Fruit fly (Drosophila melanogaster): ENCODE results near the gene CG7857.

The CG7857 gene

dm6 chr3L:15532368-15533030 is 27.8 kb upstream of the CG7857 start (continued):
- no peak for TF ChIP-seq Poxn (GFP tag; IDR thresholded peaks at IDR 0.05)
- TF ChIP-seq Hsf (GFP tag; optimal IDR thresholded peaks at IDR 0.05) = peak; percentile 2
- TF ChIP-seq slp2 (GFP tag; optimal IDR thresholded peaks at IDR 0.05) = peak; percentile 15
- peak; percentile 15 for TF ChIP-seq CG7786 (GFP tag; optimal IDR thresholded peaks at IDR 0.05)
- no peak for TF ChIP-seq kay (GFP tag; optimal IDR thresholded peaks at IDR 0.05)
- no peak for TF ChIP-seq CG2875 (GFP tag; optimal IDR thresholded peaks at IDR 0.05)
- no peak for TF ChIP-seq CG12071 (GFP tag; optimal IDR thresholded peaks at IDR 0.05)
- no peak for TF ChIP-seq nerfin-1 (tag; optimal IDR thresholded peaks at IDR 0.05)
- TF ChIP-seq Blimp-1 (GFP tag; optimal IDR thresholded peaks at IDR 0.05) = peak; percentile 34
- TF ChIP-seq GATAe (GFP tag; conservative IDR thresholded peaks at IDR 0.05) = no peak
- no peak for TF ChIP-seq ATbp (GFP tag; optimal IDR thresholded peaks at IDR 0.05)
- TF ChIP-seq CG11398 (GFP tag; optimal IDR thresholded peaks at IDR 0.05) = no peak
- no peak for TF ChIP-seq Nf-YB (GFP tag; optimal IDR thresholded peaks at IDR 0.05)
- peak; percentile 60 to 70 for TF ChIP-seq Trl (optimal IDR thresholded peaks at IDR 0.05)
- TF ChIP-seq Trl (GFP tag; optimal IDR thresholded peaks at IDR 0.05) = peak; percentile 56
- TF ChIP-seq CG3281 (GFP tag; optimal IDR thresholded peaks at IDR 0.05) = peak; percentile 11
- no peak for TF ChIP-seq CG16779 (GFP tag; IDR thresholded peaks at IDR 0.05)
- TF ChIP-seq HLHmδ (GFP tag; optimal IDR thresholded peaks at IDR 0.05) = no peak
- no peak for TF ChIP-seq psq (GFP tag; optimal IDR thresholded peaks at IDR 0.05)
- TF ChIP-seq eyg (GFP tag; optimal IDR thresholded peaks at IDR 0.05) = peak; percentile 21
- peak; percentile 71 for TF ChIP-seq Ptx1 (GFP tag; IDR thresholded peaks at IDR 0.05)
- no peak for TF ChIP-seq vnd (GFP tag; IDR thresholded peaks at IDR 0.05; ENCODE audit: partially characterized antibody)
- TF ChIP-seq Sox102F (GFP tag; optimal IDR thresholded peaks at IDR 0.05) = peak; percentile 26
- TF ChIP-seq CG4730 (GFP tag; IDR thresholded peaks at IDR 0.05) = 0 out of 2 replicates have a peak, but pooled peaks have one; percentile 31
- TF ChIP-seq CG12299 (tag; optimal IDR thresholded peaks at IDR 0.05) = no peak
- no peak for TF ChIP-seq Jarid2 (GFP tag; optimal IDR thresholded peaks at IDR 0.05)
- no peak for TF ChIP-seq bowl (GFP tag; IDR thresholded peaks at IDR 0.05)
- TF ChIP-seq HmgZ (tag; optimal IDR thresholded peaks at IDR 0.05) = peak; percentile 2
- no peak for TF ChIP-seq shn (GFP tag; optimal IDR thresholded peaks at IDR 0.05)
- peak; percentile 54 for TF ChIP-seq ttk (GFP tag; IDR thresholded peaks at IDR 0.05)
- no peak for TF ChIP-seq ato (GFP tag; IDR thresholded peaks at IDR 0.05; ENCODE audit: partially characterized antibody)
- peak; percentile 46 for TF ChIP-seq Rx (GFP tag; IDR thresholded peaks at IDR 0.05)
- no peak for TF ChIP-seq Kr (GFP tag; optimal IDR thresholded peaks at IDR 0.05)
- no peak for TF ChIP-seq ash1 (GFP tag; optimal IDR thresholded peaks at IDR 0.05)
- TF ChIP-seq CG8924 (tag; optimal IDR thresholded peaks at IDR 0.05) = peak; percentile 17
- no peak for TF ChIP-seq CG17359 (tag; optimal IDR thresholded peaks at IDR 0.05)
- no peak for TF ChIP-seq ham (GFP tag; IDR thresholded peaks at IDR 0.05)
- TF ChIP-seq CG6791 (GFP tag; IDR thresholded peaks at IDR 0.05; ENCODE audit: partially characterized antibody) = no peak
- TF ChIP-seq CG2889 (GFP tag; IDR thresholded peaks at IDR 0.05) = no peak
- no peak for TF ChIP-seq CG10565 (GFP tag; optimal IDR thresholded peaks at IDR 0.05)
- no peak for TF ChIP-seq CG14860 (GFP tag; IDR thresholded peaks at IDR 0.05; ENCODE audit: partially characterized antibody)
- TF ChIP-seq MBD-R2 (GFP tag; IDR thresholded peaks at IDR 0.05) = peak; percentile 16; the same call in 1 of the 2 replicates
- 0 out of 2 replicates have a peak, but pooled peaks have one; percentile 34 for TF ChIP-seq sob (GFP tag; IDR thresholded peaks at IDR 0.05)
- TF ChIP-seq vvl (GFP tag; IDR thresholded peaks at IDR 0.05) = peak; percentile 73
- TF ChIP-seq H2.0 (GFP tag; IDR thresholded peaks at IDR 0.05) = peak; percentile 55; the same call in 1 of the 2 replicates
- TF ChIP-seq CG11723 (GFP tag; optimal IDR thresholded peaks at IDR 0.05) = no peak
- no peak for TF ChIP-seq sr (GFP tag; IDR thresholded peaks at IDR 0.05)
- no peak for TF ChIP-seq Dip3 (GFP tag; optimal IDR thresholded peaks at IDR 0.05)
- no peak for TF ChIP-seq ac (GFP tag; optimal IDR thresholded peaks at IDR 0.05)
- TF ChIP-seq Sry-β (GFP tag; optimal IDR thresholded peaks at IDR 0.05) = no peak
